Fruit fly (Drosophila melanogaster): ENCODE measurements around the gene Mpp6.

Mpp6 gene

DNA sequence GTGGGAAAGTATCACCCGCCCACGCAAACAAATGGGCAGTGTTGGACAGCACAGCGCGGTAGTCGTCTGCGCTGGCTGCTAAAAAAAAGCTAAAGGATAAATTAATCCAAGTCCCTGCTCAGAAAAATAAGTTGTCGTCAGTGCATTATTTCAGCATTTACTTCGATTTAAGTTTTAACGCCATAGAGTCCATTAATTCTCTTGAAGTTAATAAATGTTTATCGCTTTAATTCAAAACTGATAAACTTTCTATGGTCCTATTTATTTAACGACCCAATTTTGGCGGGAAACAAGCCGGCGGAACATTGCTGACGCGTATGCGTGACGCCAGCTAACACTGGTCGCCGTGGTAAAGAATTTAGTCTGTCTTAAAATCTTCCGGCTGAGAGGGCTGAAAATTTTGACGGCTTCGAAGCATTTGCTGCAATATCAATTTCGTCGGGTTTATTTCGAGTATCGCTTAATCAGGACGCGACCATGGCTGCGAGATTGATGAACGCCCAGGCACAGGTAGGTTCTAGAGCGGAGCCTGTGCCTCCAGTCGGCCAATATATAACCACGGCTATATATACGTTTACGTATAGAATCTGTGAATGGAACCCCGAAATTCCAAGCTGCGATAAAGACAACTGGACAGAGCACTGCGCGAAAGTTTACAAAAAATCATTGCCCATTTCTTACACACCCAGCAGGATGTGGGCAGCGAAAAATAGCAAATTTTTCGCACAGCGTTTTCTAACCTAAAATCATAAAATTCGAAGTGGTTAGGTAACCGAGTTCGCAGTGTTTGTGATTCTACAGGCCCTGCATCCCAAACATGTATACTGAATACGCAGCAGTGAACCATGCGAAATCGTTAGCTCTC, 12.4 kb downstream of the Mpp6 start, which contains the start of the genes mAcon1, CG43345 and CG43346 (continued):
- no peak for TF ChIP-seq pros (GFP tag; optimal IDR thresholded peaks at IDR 0.05)
- TF ChIP-seq tna (GFP tag; IDR thresholded peaks at IDR 0.05; ENCODE audit: partially characterized antibody), result no peak
- peak; percentile 87 for TF ChIP-seq CoRest (tag; optimal IDR thresholded peaks at IDR 0.05)
- peak in 1 of 3 experiments; percentile 76 for TF ChIP-seq lola (GFP tag; optimal IDR thresholded peaks at IDR 0.05)
- TF ChIP-seq CG17802 (tag; optimal IDR thresholded peaks at IDR 0.05), result no peak
- peak; percentile 73 for TF ChIP-seq Mes4 (GFP tag; optimal IDR thresholded peaks at IDR 0.05)
- no peak for TF ChIP-seq sim (GFP tag; IDR thresholded peaks at IDR 0.05)
- TF ChIP-seq hb (GFP tag; IDR thresholded peaks at IDR 0.05; ENCODE audit: partially characterized antibody), result no peak
- peak; percentile 70 for TF ChIP-seq CG12744 (GFP tag; optimal IDR thresholded peaks at IDR 0.05)
- TF ChIP-seq CG10979 (tag; optimal IDR thresholded peaks at IDR 0.05), result peak; percentile 64
- no peak for TF ChIP-seq h (optimal IDR thresholded peaks at IDR 0.05)
- peak; percentile 58 for TF ChIP-seq CrebB (tag; optimal IDR thresholded peaks at IDR 0.05)
- TF ChIP-seq CG3726 (GFP tag; IDR thresholded peaks at IDR 0.05), result no peak
- TF ChIP-seq CG15514 (GFP tag; optimal IDR thresholded peaks at IDR 0.05), result peak; percentile 80
- peak; percentile 79 for TF ChIP-seq trem (tag; optimal IDR thresholded peaks at IDR 0.05)
- no peak for TF ChIP-seq sd (tag; optimal IDR thresholded peaks at IDR 0.05)
- no peak for TF ChIP-seq gce (GFP tag; IDR thresholded peaks at IDR 0.05)
- TF ChIP-seq NfI (GFP tag; optimal IDR thresholded peaks at IDR 0.05), result peak; percentile 86
- no peak for TF ChIP-seq bbx (GFP tag; IDR thresholded peaks at IDR 0.05; ENCODE audit: partially characterized antibody)
- peak; percentile 48 for TF ChIP-seq stwl (tag; optimal IDR thresholded peaks at IDR 0.05)
- TF ChIP-seq Ets97D (GFP tag; optimal IDR thresholded peaks at IDR 0.05), result peak; percentile 79
- no peak for TF ChIP-seq Vsx1 (GFP tag; optimal IDR thresholded peaks at IDR 0.05)
- peak; percentile 60 for TF ChIP-seq CG6272 (GFP tag; IDR thresholded peaks at IDR 0.05)
- peak; percentile 39 for TF ChIP-seq CG8281 (tag; optimal IDR thresholded peaks at IDR 0.05)
- TF ChIP-seq dysf (GFP tag; IDR thresholded peaks at IDR 0.05), result peak; percentile 80
- peak; percentile 78 for TF ChIP-seq maf-S (GFP tag; optimal IDR thresholded peaks at IDR 0.05)
- TF ChIP-seq yki (optimal IDR thresholded peaks at IDR 0.05), result no peak
- TF ChIP-seq pan (optimal IDR thresholded peaks at IDR 0.05), result no peak
- no peak for TF ChIP-seq pan (GFP tag; optimal IDR thresholded peaks at IDR 0.05 in 1 of 2, IDR thresholded peaks at IDR 0.05 in 1 of 2)
- TF ChIP-seq CG4730 (GFP tag; IDR thresholded peaks at IDR 0.05), result peak; percentile 35; the same call in 1 of the 2 replicates
- peak; percentile 21 for TF ChIP-seq CTCF (GFP tag; optimal IDR thresholded peaks at IDR 0.05)
- TF ChIP-seq CG4328 (GFP tag; optimal IDR thresholded peaks at IDR 0.05), result peak; percentile 77
- TF ChIP-seq CG6254 (GFP tag; optimal IDR thresholded peaks at IDR 0.05), result peak; percentile 24
- TF ChIP-seq CG18476 (GFP tag; optimal IDR thresholded peaks at IDR 0.05), result peak; percentile 68
- TF ChIP-seq esg (GFP tag; conservative IDR thresholded peaks at IDR 0.05), result peak; percentile 30
- TF ChIP-seq rib (GFP tag; IDR thresholded peaks at IDR 0.05), result no peak
- no peak for TF ChIP-seq CG4707 (GFP tag; optimal IDR thresholded peaks at IDR 0.05)
- no peak; the same call in 1 of the 2 replicates for TF ChIP-seq ranshi (GFP tag; IDR thresholded peaks at IDR 0.05)
- peak; percentile 82 for TF ChIP-seq E2f2 (GFP tag; IDR thresholded peaks at IDR 0.05)
- TF ChIP-seq CG11560 (tag; IDR thresholded peaks at IDR 0.05), result peak; percentile 55; the same call in 1 of the 3 replicates
- peak; percentile 46; the same call in 1 of the 2 replicates for TF ChIP-seq HLH3B (GFP tag; IDR thresholded peaks at IDR 0.05)
- TF ChIP-seq B-H2 (GFP tag; optimal IDR thresholded peaks at IDR 0.05), result peak; percentile 83
- TF ChIP-seq CG7963 (GFP tag; IDR thresholded peaks at IDR 0.05; ENCODE audit: partially characterized antibody), result no peak
- no peak for TF ChIP-seq z (GFP tag; IDR thresholded peaks at IDR 0.05)
- TF ChIP-seq Jarid2 (GFP tag; optimal IDR thresholded peaks at IDR 0.05), result no peak
- no peak for TF ChIP-seq CG7839 (tag; optimal IDR thresholded peaks at IDR 0.05)
- TF ChIP-seq ftz-f1 (GFP tag; optimal IDR thresholded peaks at IDR 0.05), result peak; percentile 53
- peak; percentile 69 for TF ChIP-seq CG4854 (GFP tag; optimal IDR thresholded peaks at IDR 0.05)
